Worm (Caenorhabditis elegans) whole organism, L3 larva: ENCODE measurements around the gene pals-39.

Experiments used
- ama-1 ChIP-seq: fragments of 150-350 bp; optimal IDR thresholded peaks from 2 replicates; lab custom pipeline; 2018
- jun-1 ChIP-seq: fragments of 150-350 bp; optimal IDR thresholded peaks from 2 replicates; lab custom pipeline; 2014; ENCODE audit warnings: missing biosample characterization, missing genetic modification reagents, missing genetic modification characterization
- nhr-11 ChIP-seq: fragments of 150-350 bp; optimal IDR thresholded peaks from 2 replicates; lab custom pipeline; 2014; ENCODE audit warnings: missing biosample characterization, missing genetic modification characterization
- nhr-23 ChIP-seq: fragments of 150-350 bp; optimal IDR thresholded peaks from 2 replicates; lab custom pipeline; 2014; ENCODE audit warnings: missing biosample characterization, missing genetic modification reagents, missing genetic modification characterization
- nhr-76 ChIP-seq: fragments of 150-350 bp; sonication (generic microtip); optimal IDR thresholded peaks from 5 replicates; lab custom pipeline; 2014; ENCODE audit warnings: missing biosample characterization, missing genetic modification characterization
- pqm-1 ChIP-seq: fragments of 150-350 bp; optimal IDR thresholded peaks from 2 replicates; lab custom pipeline; 2017; ENCODE audit warnings: missing biosample characterization, missing genetic modification characterization, inconsistent platforms
- sea-2 ChIP-seq: fragments of 150-350 bp; sonication (generic microtip); optimal IDR thresholded peaks from 4 replicates; lab custom pipeline; 2014; ENCODE audit warnings: missing biosample characterization, missing genetic modification reagents, missing genetic modification characterization
- skn-1 ChIP-seq: fragments of 150-350 bp; optimal IDR thresholded peaks from 2 replicates; lab custom pipeline; 2014; ENCODE audit warnings: missing biosample characterization, missing genetic modification characterization
- snpc-4 ChIP-seq: fragments of 150-350 bp; optimal IDR thresholded peaks from 2 replicates; lab custom pipeline; 2014; ENCODE audit warnings: missing biosample characterization, missing genetic modification characterization
- ztf-4 ChIP-seq: fragments of 150-350 bp; optimal IDR thresholded peaks from 2 replicates; lab custom pipeline; 2014; ENCODE audit warnings: missing biosample characterization, missing genetic modification characterization

DNA sequence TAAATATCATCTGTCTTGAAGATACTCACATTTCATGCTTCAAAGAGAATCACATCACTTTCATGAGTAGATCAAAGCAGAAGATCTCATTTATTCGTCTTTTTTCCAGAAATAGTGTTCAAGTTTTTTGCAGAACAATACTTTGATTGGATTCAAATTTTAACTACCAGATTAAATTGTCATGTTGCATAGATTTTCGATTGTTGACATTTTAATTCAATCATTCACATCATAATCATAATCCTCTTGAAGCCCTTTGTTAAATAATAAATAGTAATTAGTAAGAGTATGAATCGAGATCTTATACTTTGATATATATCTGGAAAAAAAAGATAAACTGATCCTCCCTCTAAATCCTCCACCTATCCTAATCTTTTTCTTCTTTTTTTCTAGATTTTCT, 15.8 kb downstream of the pals-39 start:
- TF ChIP-seq skn-1 (tag; lab: Kevin White, UChicago) (no peak), jun-1 (tag; lab: Kevin White, UChicago) (no peak), nhr-76 (no peak), pqm-1 (tag; lab: Kevin White, UChicago) (no peak), ama-1 (no peak), nhr-11 (no peak), snpc-4 (tag; lab: Kevin White, UChicago) (no peak), sea-2 (GFP tag; lab: Kevin White, UChicago) (no peak), ztf-4 (no peak), nhr-23 (tag; lab: Kevin White, UChicago) (no peak)
